Worm (Caenorhabditis elegans) whole organism, L4 larva: Measurements from ENCODE around the gene C34D4.3.

Experiments
- Y105C5A.15 ChIP-seq: fragments of 200-800 bp; sonication (Bioruptor generic); IDR thresholded peaks from 2 replicates; pipeline ENCODE4 v1.3.6; 2022; ENCODE audit warnings: missing genetic modification characterization, missing compliant biosample characterization
- ama-1 ChIP-seq: fragments of 150-350 bp; optimal IDR thresholded peaks from 2 replicates; lab custom pipeline; 2014; ENCODE audit warnings: inconsistent platforms, mixed read lengths
- ceh-20 ChIP-seq: fragments of 200-800 bp; sonication (Bioruptor generic); IDR thresholded peaks from 2 replicates; pipeline ENCODE4 v1.3.6; 2022; ENCODE audit warnings: missing genetic modification reagents, missing genetic modification characterization, missing compliant biosample characterization
- fos-1 ChIP-seq: fragments of 150-350 bp; optimal IDR thresholded peaks from 2 replicates; lab custom pipeline; 2014; ENCODE audit warnings: missing biosample characterization, missing genetic modification characterization
- hlh-11 ChIP-seq: fragments of 200-800 bp; sonication (Bioruptor generic); optimal IDR thresholded peaks from 2 replicates; lab custom pipeline; 2018; ENCODE audit warnings: mild to moderate bottlenecking, missing genetic modification characterization, missing compliant biosample characterization
- hlh-30 ChIP-seq: sonication (generic microtip); optimal IDR thresholded peaks from 2 replicates; lab custom pipeline; 2017; ENCODE audit warnings: antibody characterized with exemption, mild to moderate bottlenecking, missing genetic modification characterization, missing compliant biosample characterization; ENCODE audit not compliant: insufficient read depth
- lin-29 ChIP-seq: fragments of 200-800 bp; sonication (Bioruptor generic); IDR thresholded peaks from 2 replicates; pipeline ENCODE4 v1.3.6; 2022; ENCODE audit warnings: missing genetic modification reagents, missing genetic modification characterization, missing compliant biosample characterization
- lsy-2 ChIP-seq, 2 experiments: fragments of 150-350 bp in 1 of 2; sonication (generic microtip) in 1 of 2; optimal IDR thresholded peaks; 2 replicates each; lab custom pipeline; 2014 to 2017; ENCODE audit warnings: missing biosample characterization in 2 of 2, missing genetic modification characterization in 2 of 2
- nhr-11 ChIP-seq: fragments of 150-350 bp; optimal IDR thresholded peaks from 2 replicates; lab custom pipeline; 2014; ENCODE audit warnings: missing biosample characterization, missing genetic modification characterization
- spr-1 ChIP-seq: sonication (generic microtip); optimal IDR thresholded peaks from 2 replicates; lab custom pipeline; 2016; ENCODE audit warnings: mild to moderate bottlenecking, missing genetic modification characterization, missing compliant biosample characterization
- unc-130 ChIP-seq: sonication (generic microtip); optimal IDR thresholded peaks from 2 replicates; lab custom pipeline; 2016; ENCODE audit warnings: missing genetic modification reagents, missing genetic modification characterization, missing compliant biosample characterization

ce11 chrIV:7111354-7111753 is 42.1 kb upstream of the C34D4.3 start, which contains the start of the genes ZC477.7 and ssq-3:
- TF ChIP-seq nhr-11 (no peak), fos-1 (tag; lab: Kevin White, UChicago) (no peak), ama-1 (lab: Kevin White, UChicago) (no peak), lsy-2 (tag; optimal IDR thresholded peaks at IDR 0.05; lab: Kevin White, UChicago) (no peak), spr-1 (tag; lab: Kevin White, UChicago) (no peak), unc-130 (GFP tag; lab: Kevin White, UChicago) (no peak), Y105C5A.15 (GFP tag; lab: Robert Waterston, UW) (no peak), hlh-30 (tag; lab: Kevin White, UChicago) (no peak), lin-29 (GFP tag; lab: Robert Waterston, UW) (no peak), ceh-20 (no peak), hlh-11 (tag; lab: Kevin White, UChicago) (no peak)
